Worm (Caenorhabditis elegans) whole organism, late embryonic: ENCODE data around the gene srw-36.

Experiments
- F13H6.1 ChIP-seq: sonication (generic microtip); optimal IDR thresholded peaks from 2 replicates; lab custom pipeline; 2016; ENCODE audit warnings: missing genetic modification characterization, missing compliant biosample characterization
- ama-1 ChIP-seq: fragments of 150-350 bp; optimal IDR thresholded peaks from 2 replicates; lab custom pipeline; 2014
- ceh-18 ChIP-seq: sonication (generic microtip); optimal IDR thresholded peaks from 2 replicates; lab custom pipeline; 2016; ENCODE audit warnings: missing genetic modification characterization, missing compliant biosample characterization
- ceh-31 ChIP-seq: sonication (generic microtip); optimal IDR thresholded peaks from 2 replicates; lab custom pipeline; 2016; ENCODE audit warnings: missing genetic modification characterization, missing compliant biosample characterization
- ceh-6 ChIP-seq: fragments of 200-800 bp; sonication (Bioruptor generic); optimal IDR thresholded peaks from 2 replicates; lab custom pipeline; 2018; ENCODE audit warnings: mild to moderate bottlenecking, missing genetic modification characterization, missing compliant biosample characterization
- dmd-4 ChIP-seq: sonication (generic microtip); optimal IDR thresholded peaks from 2 replicates; lab custom pipeline; 2016; ENCODE audit warnings: borderline replicate concordance, missing genetic modification characterization, missing compliant biosample characterization
- elt-2 ChIP-seq: sonication (generic microtip); optimal IDR thresholded peaks from 2 replicates; lab custom pipeline; 2016; ENCODE audit warnings: missing genetic modification reagents, missing genetic modification characterization, missing compliant biosample characterization
- fax-1 ChIP-seq: sonication (generic microtip); optimal IDR thresholded peaks from 2 replicates; lab custom pipeline; 2016; ENCODE audit warnings: missing genotype, missing genetic modification characterization, missing compliant biosample characterization
- fkh-10 ChIP-seq: fragments of 150-350 bp; optimal IDR thresholded peaks from 2 replicates; lab custom pipeline; 2014; ENCODE audit warnings: missing biosample characterization, missing genetic modification reagents, missing genetic modification characterization
- hlh-15 ChIP-seq: sonication (generic microtip); optimal IDR thresholded peaks from 2 replicates; lab custom pipeline; 2016; ENCODE audit warnings: missing genetic modification characterization, missing compliant biosample characterization
- npax-4 ChIP-seq: sonication (generic microtip); optimal IDR thresholded peaks from 2 replicates; lab custom pipeline; 2016; ENCODE audit warnings: missing genetic modification characterization, missing compliant biosample characterization
- pha-4 ChIP-seq: fragments of 150-350 bp; optimal IDR thresholded peaks from 2 replicates; lab custom pipeline; 2018; ENCODE audit warnings: missing biosample characterization, missing genetic modification reagents, missing genetic modification characterization
- pqm-1 ChIP-seq: sonication (generic microtip); optimal IDR thresholded peaks from 2 replicates; lab custom pipeline; 2016; ENCODE audit warnings: missing genetic modification characterization, missing compliant biosample characterization
- tbx-2 ChIP-seq: sonication (generic microtip); optimal IDR thresholded peaks from 2 replicates; lab custom pipeline; 2016; ENCODE audit warnings: missing genetic modification characterization, missing compliant biosample characterization

DNA sequence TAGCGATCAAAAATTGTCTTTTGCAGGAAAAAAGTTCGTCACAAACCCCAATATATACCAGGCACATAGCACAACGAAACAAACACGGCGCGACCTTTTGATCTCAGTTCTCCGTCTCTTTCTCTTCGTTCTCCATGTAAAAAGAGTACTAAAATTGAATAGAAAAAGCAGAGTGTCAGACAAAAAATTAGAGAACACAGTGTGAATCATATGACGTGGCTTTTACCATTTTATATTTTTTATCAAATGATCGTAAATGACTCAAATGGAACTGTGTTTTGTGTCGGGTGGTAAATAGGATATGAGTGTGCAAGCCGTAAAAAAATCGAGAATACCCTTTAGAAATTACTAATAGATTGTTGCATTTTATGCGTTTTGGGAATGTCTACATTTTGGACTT is 43.0 kb downstream of the srw-36 start:
- TF ChIP-seq fax-1 (tag; lab: Kevin White, UChicago) (no peak), ama-1 (lab: Kevin White, UChicago) (no peak), hlh-15 (no peak), npax-4 (tag; lab: Kevin White, UChicago) (no peak), elt-2 (tag; lab: Kevin White, UChicago) (no peak), pqm-1 (no peak), F13H6.1 (tag; lab: Kevin White, UChicago) (no peak), ceh-31 (no peak), fkh-10 (GFP tag; lab: Kevin White, UChicago) (no peak), ceh-18 (no peak), pha-4 (tag; lab: Kevin White, UChicago) (no peak), tbx-2 (tag; lab: Kevin White, UChicago) (no peak), ceh-6 (GFP tag; lab: Kevin White, UChicago) (no peak), dmd-4 (tag; lab: Kevin White, UChicago) (no peak)
